Fruit fly (Drosophila melanogaster) whole organism, prepupa: ENCODE results near the gene Uxs.

Source experiments
- Blimp-1 ChIP-seq: fragments of 200-800 bp; sonication (Bioruptor generic); optimal IDR thresholded peaks from 3 replicates; lab custom pipeline; 2017; ENCODE audit warnings: missing biosample characterization, missing genetic modification characterization, mild to moderate bottlenecking, moderate library complexity, missing genetic modification reagents
- CG10631 ChIP-seq: fragments of 200-800 bp; sonication (Bioruptor generic); optimal IDR thresholded peaks from 2 replicates; lab custom pipeline; 2016; ENCODE audit warnings: missing biosample characterization, missing genetic modification characterization
- CG11902 ChIP-seq: fragments of 200-800 bp; sonication (Bioruptor generic); optimal IDR thresholded peaks from 3 replicates; lab custom pipeline; 2016; ENCODE audit warnings: missing biosample characterization, missing genetic modification characterization
- CG15336 ChIP-seq: fragments of 200-800 bp; sonication (Bioruptor generic); IDR thresholded peaks from 2 replicates; pipeline ENCODE4 v1.3.6; 2022; ENCODE audit warnings: missing biosample characterization, missing genetic modification characterization
- CG1621 ChIP-seq: fragments of 200-800 bp; sonication (Bioruptor generic); optimal IDR thresholded peaks from 3 replicates; lab custom pipeline; 2018; ENCODE audit warnings: missing biosample characterization, mild to moderate bottlenecking, missing genetic modification characterization
- CG31627 ChIP-seq: fragments of 200-800 bp; sonication (Bioruptor generic); optimal IDR thresholded peaks from 3 replicates; lab custom pipeline; 2016; ENCODE audit warnings: missing biosample characterization, missing genetic modification characterization
- CG6792 ChIP-seq: fragments of 200-800 bp; sonication (Bioruptor generic); optimal IDR thresholded peaks from 3 replicates; lab custom pipeline; 2016; ENCODE audit warnings: missing biosample characterization, missing genetic modification characterization
- CG6854 ChIP-seq: fragments of 200-800 bp; sonication (Bioruptor generic); optimal IDR thresholded peaks from 2 replicates; lab custom pipeline; 2017; ENCODE audit warnings: missing biosample characterization, mild to moderate bottlenecking, missing genetic modification characterization
- CG8632 ChIP-seq: fragments of 200-800 bp; sonication (Bioruptor generic); optimal IDR thresholded peaks from 3 replicates; lab custom pipeline; 2016; ENCODE audit warnings: missing biosample characterization, missing genetic modification characterization
- Gug ChIP-seq: fragments of 200-800 bp; sonication (Bioruptor generic); IDR thresholded peaks from 2 replicates; pipeline ENCODE4 v1.3.6; 2022; ENCODE audit warnings: missing biosample characterization, missing genetic modification characterization
- Sox15 ChIP-seq: fragments of 200-800 bp; sonication (Bioruptor generic); optimal IDR thresholded peaks from 3 replicates; lab custom pipeline; 2016; ENCODE audit warnings: missing biosample characterization, missing genetic modification characterization
- eg ChIP-seq: fragments of 200-800 bp; sonication (Bioruptor generic); IDR thresholded peaks from 3 replicates; pipeline ENCODE4 v1.3.6; 2022; ENCODE audit warnings: missing biosample characterization, missing genetic modification characterization

DNA sequence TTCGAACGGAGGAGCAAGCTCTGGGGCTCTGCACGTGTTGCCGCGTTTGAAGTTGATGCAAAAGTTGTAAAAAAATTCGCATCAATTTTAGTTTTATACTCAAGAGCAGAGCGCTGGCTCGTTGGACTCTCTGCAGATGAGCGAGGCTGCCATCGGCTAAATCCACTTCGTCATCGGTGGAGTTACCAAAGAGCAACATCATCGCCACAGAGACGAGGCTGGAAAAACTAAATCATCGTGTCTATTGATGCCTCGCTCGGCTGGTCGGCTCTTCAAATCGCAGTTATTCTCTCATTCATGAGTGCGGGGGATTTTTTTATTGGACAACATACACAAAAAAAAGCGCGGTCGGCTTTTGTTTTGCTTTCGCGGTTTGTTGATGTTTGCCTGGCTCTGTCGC, 15.3 kb upstream of the Uxs start, which contains the start of gene CG13675:
- TF ChIP-seq CG6792 (no peak), CG11902 (no peak), Sox15 (no peak), CG15336 (GFP tag; lab: Robert Waterston, UW) (no peak), CG31627 (GFP tag; lab: Kevin White, UChicago) (no peak), CG6854 (GFP tag; lab: Kevin White, UChicago) (no peak), CG8632 (GFP tag; lab: Kevin White, UChicago) (no peak), Gug (GFP tag; lab: Robert Waterston, UW) (no peak), Blimp-1 (no peak), CG1621 (tag; lab: Kevin White, UChicago) (no peak), CG10631 (GFP tag; lab: Kevin White, UChicago) (no peak), eg (peak; percentile 26; the same call in 1 of the 3 replicates)
